Fruit fly (Drosophila melanogaster): ENCODE results near the gene CG7142.

The CG7142 gene

dm6 chr3R:18235879-18236278 lies 43.4 kb downstream of the CG7142 start, which contains the start of gene repo:
repo (plus strand) TSS chr3R:18236192.
- no peak for TF ChIP-seq CG8478 (optimal IDR thresholded peaks at IDR 0.05)
- TF ChIP-seq CTCF (optimal IDR thresholded peaks at IDR 0.05): no peak

dm6 chr3R:18234699-18235257 lies 44.5 kb downstream of the CG7142 start:
- TF ChIP-seq CTCF (optimal IDR thresholded peaks at IDR 0.05) (no peak), CG8478 (optimal IDR thresholded peaks at IDR 0.05) (no peak)

- TF ChIP-seq CG8478 (optimal IDR thresholded peaks at IDR 0.05): no peak
- no peak for TF ChIP-seq CTCF (optimal IDR thresholded peaks at IDR 0.05)
Measured at dm6 chr3R:18232187-18232586, 47.1 kb downstream of the CG7142 start.

dm6 chr3R:18230229-18230628 lies 49.1 kb downstream of the CG7142 start:
- TF ChIP-seq CG8478 (optimal IDR thresholded peaks at IDR 0.05): no peak
- TF ChIP-seq CTCF (optimal IDR thresholded peaks at IDR 0.05): no peak

dm6 chr3R:18228713-18229222 lies 50.6 kb downstream of the CG7142 start:
- no peak for TF ChIP-seq CG8478 (optimal IDR thresholded peaks at IDR 0.05)
- no peak for TF ChIP-seq CTCF (optimal IDR thresholded peaks at IDR 0.05)
